Worm (Caenorhabditis elegans) whole organism, young adult: ENCODE data around the gene dhcr-7.

Source experiments
- B0035.1 ChIP-seq: sonication (generic microtip); optimal IDR thresholded peaks from 2 replicates; lab custom pipeline; 2016; ENCODE audit warnings: missing genetic modification characterization, mild to moderate bottlenecking, missing compliant biosample characterization, missing genotype, missing genetic modification reagents
- B0261.1 ChIP-seq: sonication (generic microtip); optimal IDR thresholded peaks from 2 replicates; lab custom pipeline; 2016; ENCODE audit warnings: mild to moderate bottlenecking, missing genetic modification characterization, moderate library complexity, missing compliant biosample characterization
- B0336.3 ChIP-seq: fragments of 200-800 bp; sonication (Bioruptor generic); IDR thresholded peaks from 2 replicates; pipeline ENCODE4 v1.3.6; 2022; ENCODE audit warnings: missing genetic modification characterization, missing compliant biosample characterization
- D2030.7 ChIP-seq: fragments of 200-800 bp; sonication (Bioruptor generic); IDR thresholded peaks from 2 replicates; pipeline ENCODE4 v1.3.6; 2022; ENCODE audit warnings: missing genetic modification reagents, missing genetic modification characterization, missing compliant biosample characterization
- F10E7.11 ChIP-seq: sonication (generic microtip); optimal IDR thresholded peaks from 2 replicates; lab custom pipeline; 2017; ENCODE audit warnings: mild to moderate bottlenecking, missing genetic modification characterization, moderate library complexity, missing compliant biosample characterization
- F33H1.4 ChIP-seq: fragments of 200-800 bp; sonication (Bioruptor generic); IDR thresholded peaks from 2 replicates; pipeline ENCODE4 v1.3.6; 2022; ENCODE audit warnings: missing genetic modification reagents, missing genetic modification characterization, missing compliant biosample characterization
- F49E8.2 ChIP-seq: sonication (generic microtip); optimal IDR thresholded peaks from 3 replicates; lab custom pipeline; 2017; ENCODE audit warnings: missing genetic modification characterization, mild to moderate bottlenecking, missing compliant biosample characterization, antibody characterized with exemption, moderate library complexity; ENCODE audit not compliant: insufficient read depth
- F57A8.1 ChIP-seq: fragments of 200-800 bp; sonication (Bioruptor generic); optimal IDR thresholded peaks from 2 replicates; lab custom pipeline; 2018; ENCODE audit warnings: mild to moderate bottlenecking, missing genetic modification characterization, moderate library complexity, missing compliant biosample characterization
- K11D2.4 ChIP-seq: fragments of 200-800 bp; sonication (Bioruptor generic); IDR thresholded peaks from 2 replicates; pipeline ENCODE4 v1.3.6; 2022; ENCODE audit warnings: missing genetic modification reagents, missing genetic modification characterization, missing compliant biosample characterization
- Y53F4B.3 ChIP-seq: fragments of 200-800 bp; sonication (Bioruptor generic); IDR thresholded peaks from 2 replicates; pipeline ENCODE4 v1.3.6; 2022; ENCODE audit warnings: missing genetic modification reagents, missing genetic modification characterization, missing compliant biosample characterization
- Y56A3A.18 ChIP-seq: fragments of 200-800 bp; sonication (Bioruptor generic); IDR thresholded peaks from 2 replicates; pipeline ENCODE4 v1.3.6; 2022; ENCODE audit warnings: missing genetic modification reagents, missing genetic modification characterization, missing compliant biosample characterization
- ZK185.1 ChIP-seq: sonication (generic microtip); optimal IDR thresholded peaks from 2 replicates; lab custom pipeline; 2016; ENCODE audit warnings: mild to moderate bottlenecking, missing genetic modification characterization, missing compliant biosample characterization; ENCODE audit not compliant: poor library complexity, severe bottlenecking
- aptf-3 ChIP-seq: fragments of 200-800 bp; sonication (Bioruptor generic); IDR thresholded peaks from 2 replicates; pipeline ENCODE4 v1.3.6; 2022; ENCODE audit warnings: missing genetic modification characterization, missing compliant biosample characterization
- atf-7 ChIP-seq: sonication (generic microtip); optimal IDR thresholded peaks from 2 replicates; lab custom pipeline; 2017; ENCODE audit warnings: mild to moderate bottlenecking, missing genetic modification characterization, missing compliant biosample characterization
- athp-1 ChIP-seq: sonication (generic microtip); optimal IDR thresholded peaks from 2 replicates; lab custom pipeline; 2017; ENCODE audit warnings: mild to moderate bottlenecking, missing genetic modification characterization, missing compliant biosample characterization
- attf-6 ChIP-seq: fragments of 200-800 bp; sonication (Bioruptor generic); IDR thresholded peaks from 2 replicates; pipeline ENCODE4 v1.3.6; 2022; ENCODE audit warnings: missing genetic modification reagents, missing genetic modification characterization, missing compliant biosample characterization
- bed-1 ChIP-seq: fragments of 200-800 bp; sonication (Bioruptor generic); IDR thresholded peaks from 2 replicates; pipeline ENCODE4 v1.3.6; 2022; ENCODE audit warnings: missing genetic modification reagents, missing genetic modification characterization, missing compliant biosample characterization
- ceh-27 ChIP-seq: fragments of 200-800 bp; sonication (Bioruptor generic); optimal IDR thresholded peaks from 2 replicates; lab custom pipeline; 2018; ENCODE audit warnings: mild to moderate bottlenecking, missing genetic modification characterization, moderate library complexity, missing compliant biosample characterization
- ceh-79 ChIP-seq: sonication (generic microtip); optimal IDR thresholded peaks from 2 replicates; lab custom pipeline; 2017; ENCODE audit warnings: mild to moderate bottlenecking, missing genetic modification characterization, missing compliant biosample characterization
- ceh-91 ChIP-seq: fragments of 200-800 bp; sonication (Bioruptor generic); IDR thresholded peaks from 2 replicates; pipeline ENCODE4 v1.3.6; 2022; ENCODE audit warnings: missing genetic modification reagents, missing genetic modification characterization, missing compliant biosample characterization
- dox-1 ChIP-seq: fragments of 200-800 bp; sonication (Bioruptor generic); IDR thresholded peaks from 2 replicates; pipeline ENCODE4 v1.3.6; 2022; ENCODE audit warnings: missing genetic modification reagents, missing genetic modification characterization, missing compliant biosample characterization
- madf-3 ChIP-seq: fragments of 200-800 bp; sonication (Bioruptor generic); IDR thresholded peaks from 2 replicates; pipeline ENCODE4 v1.3.6; 2022; ENCODE audit warnings: missing genetic modification reagents, missing genetic modification characterization, missing compliant biosample characterization
- madf-6 ChIP-seq: fragments of 200-800 bp; sonication (Bioruptor generic); IDR thresholded peaks from 2 replicates; pipeline ENCODE4 v1.3.6; 2022; ENCODE audit warnings: missing genetic modification reagents, missing genetic modification characterization, missing compliant biosample characterization
- madf-8 ChIP-seq: fragments of 200-800 bp; sonication (Bioruptor generic); conservative IDR thresholded peaks from 2 replicates; pipeline ENCODE4 v1.3.6; 2022; ENCODE audit warnings: missing genetic modification reagents, missing genetic modification characterization, missing compliant biosample characterization
- mel-28 ChIP-seq: sonication (generic microtip); optimal IDR thresholded peaks from 2 replicates; lab custom pipeline; 2016; ENCODE audit warnings: borderline replicate concordance, mild to moderate bottlenecking, missing genetic modification characterization, missing compliant biosample characterization
- mxl-1 ChIP-seq: sonication (generic microtip); optimal IDR thresholded peaks from 2 replicates; lab custom pipeline; 2016; ENCODE audit warnings: missing genetic modification characterization, missing compliant biosample characterization
- rcor-1 ChIP-seq: fragments of 200-800 bp; sonication (Bioruptor generic); IDR thresholded peaks from 2 replicates; pipeline ENCODE4 v1.3.6; 2022; ENCODE audit warnings: missing genetic modification reagents, missing genetic modification characterization, missing compliant biosample characterization
- repo-1 ChIP-seq: sonication (generic microtip); optimal IDR thresholded peaks from 2 replicates; lab custom pipeline; 2017; ENCODE audit warnings: mild to moderate bottlenecking, missing genetic modification characterization, missing compliant biosample characterization
- sdz-38 ChIP-seq: sonication (generic microtip); optimal IDR thresholded peaks from 2 replicates; lab custom pipeline; 2016; ENCODE audit warnings: missing genotype, missing genetic modification characterization, missing compliant biosample characterization
- sea-2 ChIP-seq: fragments of 200-800 bp; sonication (Bioruptor generic); IDR thresholded peaks from 2 replicates; pipeline ENCODE4 v1.3.6; 2022; ENCODE audit warnings: missing genetic modification characterization, missing compliant biosample characterization
- somi-1 ChIP-seq: fragments of 200-800 bp; sonication (Bioruptor generic); optimal IDR thresholded peaks from 2 replicates; lab custom pipeline; 2018; ENCODE audit warnings: mild to moderate bottlenecking, missing genetic modification characterization, missing compliant biosample characterization
- tbp1 ChIP-seq: fragments of 200-800 bp; sonication (Bioruptor generic); optimal IDR thresholded peaks from 2 replicates; lab custom pipeline; 2018; ENCODE audit warnings: mild to moderate bottlenecking, missing genetic modification characterization, missing compliant biosample characterization
- tbx-9 ChIP-seq: sonication (generic microtip); optimal IDR thresholded peaks from 2 replicates; lab custom pipeline; 2016; ENCODE audit warnings: borderline replicate concordance, missing genetic modification characterization, inconsistent platforms, missing compliant biosample characterization
- unc-130 ChIP-seq: sonication (generic microtip); optimal IDR thresholded peaks from 2 replicates; lab custom pipeline; 2016; ENCODE audit warnings: missing genetic modification reagents, missing genetic modification characterization, missing compliant biosample characterization
- zfh-2 ChIP-seq: fragments of 200-800 bp; sonication (Bioruptor generic); conservative IDR thresholded peaks from 2 replicates; pipeline ENCODE4 v1.3.6; 2022; ENCODE audit warnings: missing genetic modification reagents, missing genetic modification characterization, missing compliant biosample characterization
- ztf-25 ChIP-seq: fragments of 200-800 bp; sonication (Bioruptor generic); IDR thresholded peaks from 2 replicates; pipeline ENCODE4 v1.3.6; 2022; ENCODE audit warnings: missing genetic modification reagents, missing genetic modification characterization, missing compliant biosample characterization
- ztf-3 ChIP-seq: fragments of 200-800 bp; sonication (Bioruptor generic); optimal IDR thresholded peaks from 2 replicates; lab custom pipeline; 2018; ENCODE audit warnings: mild to moderate bottlenecking, missing genetic modification characterization, missing compliant biosample characterization

dhcr-7 gene

ce11 chrV:20453811-20454210 lies 31.4 kb downstream of the dhcr-7 start, which contains the start of gene srd-70:
srd-70 (plus strand) TSS chrV:20454111.
- TF ChIP-seq F10E7.11 (tag; lab: Kevin White, UChicago) (no peak), F49E8.2 (tag; lab: Kevin White, UChicago) (no peak), sea-2 (GFP tag; lab: Robert Waterston, UW) (no peak), ceh-91 (GFP tag; lab: Robert Waterston, UW) (no peak), F57A8.1 (GFP tag; lab: Kevin White, UChicago) (no peak), Y53F4B.3 (GFP tag; lab: Robert Waterston, UW) (no peak), dox-1 (no peak), somi-1 (no peak), D2030.7 (GFP tag; lab: Robert Waterston, UW) (no peak), atf-7 (no peak), ceh-79 (tag; lab: Kevin White, UChicago) (no peak), tbp1 (GFP tag; lab: Kevin White, UChicago) (no peak), B0336.3 (GFP tag; lab: Robert Waterston, UW) (no peak), K11D2.4 (GFP tag; lab: Robert Waterston, UW) (no peak), F33H1.4 (no peak), attf-6 (GFP tag; lab: Robert Waterston, UW) (no peak), zfh-2 (GFP tag; lab: Robert Waterston, UW) (no peak), ceh-27 (GFP tag; lab: Kevin White, UChicago) (no peak), madf-3 (GFP tag; lab: Robert Waterston, UW) (no peak)

- TF ChIP-seq B0261.1 (tag; lab: Kevin White, UChicago) (no peak), dox-1 (no peak), madf-6 (GFP tag; lab: Robert Waterston, UW) (no peak), athp-1 (tag; lab: Kevin White, UChicago) (no peak), sdz-38 (no peak), tbp1 (GFP tag; lab: Kevin White, UChicago) (no peak), bed-1 (GFP tag; lab: Robert Waterston, UW) (no peak), repo-1 (no peak), mxl-1 (no peak), B0035.1 (no peak), unc-130 (GFP tag; lab: Kevin White, UChicago) (no peak), rcor-1 (no peak), ZK185.1 (no peak), Y56A3A.18 (GFP tag; lab: Robert Waterston, UW) (no peak), aptf-3 (GFP tag; lab: Robert Waterston, UW) (no peak), tbx-9 (no peak), mel-28 (tag; lab: Kevin White, UChicago) (no peak), K11D2.4 (GFP tag; lab: Robert Waterston, UW) (no peak)
Measured at ce11 chrV:20453084-20453483, 32.1 kb downstream of the dhcr-7 start, which contains the start of gene F48F5.6. F48F5.6 (minus strand) TSS chrV:20453184.

- no peak for TF ChIP-seq madf-8 (GFP tag; lab: Robert Waterston, UW)
Measured at ce11 chrV:20451793-20452192, 33.4 kb downstream of the dhcr-7 start.

- TF ChIP-seq ztf-25 (no peak), ztf-3 (GFP tag; lab: Kevin White, UChicago) (no peak), zfh-2 (GFP tag; lab: Robert Waterston, UW) (peak; percentile 83)
Measured at ce11 chrV:20445898-20446297, 39.3 kb downstream of the dhcr-7 start.
